Fruit fly (Drosophila melanogaster): Measurements from ENCODE around the gene SecS.

DNA sequence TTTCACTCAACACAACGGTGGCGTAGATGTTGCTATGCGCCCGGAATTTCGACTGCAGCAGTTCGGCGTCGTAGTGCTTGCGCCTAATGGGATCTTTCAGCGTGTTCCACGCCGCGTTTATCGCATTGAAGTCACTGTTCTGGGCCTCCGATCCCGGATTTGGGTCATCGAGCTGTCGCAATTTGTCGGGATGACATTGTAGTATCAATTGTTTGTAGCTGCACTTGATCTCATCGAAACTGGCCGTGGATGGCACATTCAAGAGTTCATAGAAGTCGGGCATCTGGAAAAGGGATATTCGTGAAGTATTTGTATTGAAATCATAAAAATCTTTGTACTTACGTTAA lies 21.1 kb downstream of the SecS start:
- TF ChIP-seq CTCF (optimal IDR thresholded peaks at IDR 0.05), result no peak
- no peak for TF ChIP-seq CG8478 (optimal IDR thresholded peaks at IDR 0.05)

All from S2 (cell line).